Worm (Caenorhabditis elegans) whole organism, L3 larva: ENCODE measurements around the gene C16A11.4.

Source experiments
- ZK546.5 ChIP-seq: sonication (generic microtip); optimal IDR thresholded peaks from 2 replicates; lab custom pipeline; 2017; ENCODE audit warnings: missing biosample characterization, missing genetic modification characterization
- ama-1 ChIP-seq: fragments of 150-350 bp; optimal IDR thresholded peaks from 2 replicates; lab custom pipeline; 2018
- egl-27 ChIP-seq: sonication (generic microtip); optimal IDR thresholded peaks from 4 replicates; lab custom pipeline; 2017; ENCODE audit warnings: missing biosample characterization, missing genetic modification reagents, missing genetic modification characterization
- elt-2 ChIP-seq: sonication (generic microtip); optimal IDR thresholded peaks from 2 replicates; lab custom pipeline; 2016; ENCODE audit warnings: missing genetic modification reagents, mild to moderate bottlenecking, missing genetic modification characterization, missing compliant biosample characterization
- nhr-237 ChIP-seq: fragments of 150-350 bp; optimal IDR thresholded peaks from 2 replicates; lab custom pipeline; 2014; ENCODE audit warnings: missing biosample characterization, missing genetic modification characterization

- TF ChIP-seq ama-1 (lab: Kevin White, UChicago) = no peak
- TF ChIP-seq elt-2 = no peak
- no peak for TF ChIP-seq nhr-237 (tag; lab: Kevin White, UChicago)
- TF ChIP-seq egl-27 = no peak
- TF ChIP-seq ZK546.5 (tag; lab: Kevin White, UChicago) = no peak
Observed at ce11 chrII:4179897-4180296, 46.9 kb upstream of the C16A11.4 start, which contains the start of gene R03H10.1.
